Fruit fly (Drosophila melanogaster) whole organism, embryonic: Measurements from ENCODE around the gene CG32564.

ENCODE experiments used
- ATbp ChIP-seq: fragments of 200-800 bp; sonication (Bioruptor generic); optimal IDR thresholded peaks from 2 replicates; lab custom pipeline; 2017; ENCODE audit warnings: missing biosample characterization, mild to moderate bottlenecking, missing genetic modification characterization, missing genetic modification reagents
- Asciz ChIP-seq: fragments of 200-800 bp; sonication (Bioruptor generic); optimal IDR thresholded peaks from 2 replicates; lab custom pipeline; 2017; ENCODE audit warnings: missing biosample characterization, mild to moderate bottlenecking, missing genetic modification characterization, missing genetic modification reagents
- CG12391 ChIP-seq: fragments of 200-800 bp; sonication (Bioruptor generic); optimal IDR thresholded peaks from 3 replicates; lab custom pipeline; 2018; ENCODE audit warnings: missing biosample characterization, mild to moderate bottlenecking, missing genetic modification characterization, moderate library complexity
- CG12942 ChIP-seq: fragments of 200-800 bp; sonication (Bioruptor generic); optimal IDR thresholded peaks from 3 replicates; lab custom pipeline; 2016; ENCODE audit warnings: missing biosample characterization, missing genetic modification characterization
- CG13287 ChIP-seq: fragments of 200-800 bp; sonication (Bioruptor generic); IDR thresholded peaks from 2 replicates; pipeline ENCODE4 v1.3.6; 2022; ENCODE audit warnings: missing biosample characterization, missing genetic modification characterization; ENCODE audit not compliant: partially characterized antibody
- CG14710 ChIP-seq: fragments of 200-800 bp; sonication (Bioruptor generic); optimal IDR thresholded peaks from 3 replicates; lab custom pipeline; 2019; ENCODE audit warnings: missing biosample characterization, mild to moderate bottlenecking, missing genetic modification characterization, moderate library complexity
- CG15601 ChIP-seq: fragments of 200-800 bp; sonication (Bioruptor generic); optimal IDR thresholded peaks from 3 replicates; lab custom pipeline; 2019; ENCODE audit warnings: missing biosample characterization, mild to moderate bottlenecking, missing genetic modification characterization, moderate library complexity
- CG16779 ChIP-seq: fragments of 200-800 bp; sonication (Bioruptor generic); IDR thresholded peaks from 2 replicates; pipeline ENCODE4 v1.3.6; 2022; ENCODE audit warnings: missing biosample characterization, missing genetic modification characterization
- CG17361 ChIP-seq: fragments of 200-800 bp; sonication (Bioruptor generic); IDR thresholded peaks from 3 replicates; pipeline ENCODE4 v1.3.6; 2022; ENCODE audit warnings: missing biosample characterization, missing genetic modification characterization
- CG18262 ChIP-seq: fragments of 200-800 bp; optimal IDR thresholded peaks from 3 replicates; lab custom pipeline; 2019; ENCODE audit warnings: missing biosample characterization, mild to moderate bottlenecking, missing genetic modification characterization, moderate library complexity
- CG18599 ChIP-seq: fragments of 200-800 bp; sonication (Bioruptor generic); optimal IDR thresholded peaks from 3 replicates; lab custom pipeline; 2017; ENCODE audit warnings: missing biosample characterization, missing genetic modification characterization, mild to moderate bottlenecking, moderate library complexity, missing genetic modification reagents
- CG2712 ChIP-seq: fragments of 200-800 bp; optimal IDR thresholded peaks from 3 replicates; lab custom pipeline; 2019; ENCODE audit warnings: missing biosample characterization, mild to moderate bottlenecking, missing genetic modification characterization, moderate library complexity
- CG31441 ChIP-seq: fragments of 200-800 bp; sonication (Bioruptor generic); IDR thresholded peaks from 2 replicates; pipeline ENCODE4 v1.3.6; 2022; ENCODE audit warnings: missing biosample characterization, missing genetic modification characterization
- CG7928 ChIP-seq: fragments of 200-800 bp; sonication (Bioruptor generic); optimal IDR thresholded peaks from 2 replicates; lab custom pipeline; 2017; ENCODE audit warnings: missing biosample characterization, mild to moderate bottlenecking, missing genetic modification characterization
- CG9876 ChIP-seq: fragments of 200-800 bp; sonication (Bioruptor generic); optimal IDR thresholded peaks from 2 replicates; lab custom pipeline; 2016; ENCODE audit warnings: missing biosample characterization, missing genetic modification characterization
- Drgx ChIP-seq: fragments of 200-800 bp; sonication (Bioruptor generic); IDR thresholded peaks from 2 replicates; pipeline ENCODE4 v1.3.6; 2022; ENCODE audit warnings: missing biosample characterization, missing genetic modification characterization
- H15 ChIP-seq: fragments of 200-800 bp; sonication (Bioruptor generic); IDR thresholded peaks from 3 replicates; pipeline ENCODE4 v1.3.6; 2022; ENCODE audit warnings: missing biosample characterization, missing genetic modification characterization
- HLH3B ChIP-seq: fragments of 200-800 bp; sonication (Bioruptor generic); IDR thresholded peaks from 2 replicates; pipeline ENCODE4 v1.3.6; 2022; ENCODE audit warnings: missing biosample characterization, missing genetic modification characterization
- Lhr ChIP-seq: fragments of 200-800 bp; sonication (Bioruptor generic); optimal IDR thresholded peaks from 3 replicates; lab custom pipeline; 2017; ENCODE audit warnings: mild to moderate bottlenecking, missing biosample characterization, missing genetic modification reagents, missing genetic modification characterization
- Mad ChIP-seq: fragments of 200-800 bp; sonication (Bioruptor generic); optimal IDR thresholded peaks from 2 replicates; lab custom pipeline; 2016; ENCODE audit warnings: missing biosample characterization, missing genetic modification characterization
- NFAT ChIP-seq: fragments of 200-800 bp; sonication (Bioruptor generic); IDR thresholded peaks from 2 replicates; pipeline ENCODE4 v1.3.6; 2022; ENCODE audit warnings: missing biosample characterization, missing genetic modification characterization
- Ptx1 ChIP-seq: fragments of 200-800 bp; sonication (Bioruptor generic); IDR thresholded peaks from 2 replicates; pipeline ENCODE4 v1.3.6; 2022; ENCODE audit warnings: missing biosample characterization, missing genetic modification characterization
- Rx ChIP-seq: fragments of 200-800 bp; sonication (Bioruptor generic); IDR thresholded peaks from 2 replicates; pipeline ENCODE4 v1.3.6; 2022; ENCODE audit warnings: missing biosample characterization, missing genetic modification characterization
- Tbp ChIP-seq: fragments of >200 bp; optimal IDR thresholded peaks from 2 replicates; lab custom pipeline; 2018; ENCODE audit warnings: missing biosample characterization, missing genetic modification characterization
- ara ChIP-seq: fragments of 200-800 bp; sonication (Bioruptor generic); IDR thresholded peaks from 2 replicates; pipeline ENCODE4 v1.3.6; 2022; ENCODE audit warnings: missing biosample characterization, missing genetic modification characterization
- bab2 ChIP-seq: fragments of 200-800 bp; sonication (Bioruptor generic); optimal IDR thresholded peaks from 2 replicates; lab custom pipeline; 2016; ENCODE audit warnings: missing biosample characterization, missing genetic modification characterization
- bsh ChIP-seq, 2 experiments: fragments of 200-800 bp; sonication (Bioruptor generic); optimal IDR thresholded peaks; 2 replicates each; lab custom pipeline; 2017 to 2018; ENCODE audit warnings: mild to moderate bottlenecking in 2 of 2, missing biosample characterization in 2 of 2, missing genetic modification characterization in 2 of 2, moderate library complexity in 1 of 2
- caup ChIP-seq: fragments of 200-800 bp; sonication (Bioruptor generic); optimal IDR thresholded peaks from 3 replicates; lab custom pipeline; 2017; ENCODE audit warnings: missing biosample characterization, mild to moderate bottlenecking, missing genetic modification characterization, moderate library complexity; ENCODE audit not compliant: severe bottlenecking
- chn ChIP-seq: fragments of 200-800 bp; sonication (Bioruptor generic); optimal IDR thresholded peaks from 2 replicates; lab custom pipeline; 2016; ENCODE audit warnings: missing biosample characterization, missing genetic modification characterization
- dmrt99B ChIP-seq: fragments of 200-800 bp; sonication (Bioruptor generic); optimal IDR thresholded peaks from 2 replicates; lab custom pipeline; 2018; ENCODE audit warnings: missing biosample characterization, mild to moderate bottlenecking, missing genetic modification characterization, moderate library complexity
- dysf ChIP-seq: fragments of 200-800 bp; sonication (Bioruptor generic); IDR thresholded peaks from 3 replicates; pipeline ENCODE4 v1.3.6; 2022; ENCODE audit warnings: missing biosample characterization, missing genetic modification characterization
- emc ChIP-seq: fragments of 200-800 bp; sonication (Bioruptor generic); optimal IDR thresholded peaks from 2 replicates; lab custom pipeline; 2016; ENCODE audit warnings: missing biosample characterization, missing genetic modification characterization
- gem ChIP-seq: fragments of 200-800 bp; sonication (Bioruptor generic); optimal IDR thresholded peaks from 2 replicates; lab custom pipeline; 2019; ENCODE audit warnings: missing biosample characterization, mild to moderate bottlenecking, missing genetic modification characterization, moderate library complexity
- grau ChIP-seq: fragments of 200-800 bp; optimal IDR thresholded peaks from 3 replicates; lab custom pipeline; 2019; ENCODE audit warnings: missing biosample characterization, mild to moderate bottlenecking, missing genetic modification characterization, moderate library complexity
- gsb ChIP-seq: fragments of 200-800 bp; sonication (Bioruptor generic); IDR thresholded peaks from 2 replicates; pipeline ENCODE4 v1.3.6; 2022; ENCODE audit warnings: missing biosample characterization, missing genetic modification characterization
- gsb-n ChIP-seq: fragments of 200-800 bp; sonication (Bioruptor generic); optimal IDR thresholded peaks from 3 replicates; lab custom pipeline; 2018; ENCODE audit warnings: missing biosample characterization, mild to moderate bottlenecking, missing genetic modification characterization
- hkb ChIP-seq, 2 experiments: fragments of 200-800 bp in 1 of 2; fragments of >200 bp in 1 of 2; sonication (Bioruptor generic) in 1 of 2; IDR thresholded peaks in 1 of 2; optimal IDR thresholded peaks in 1 of 2; 2 replicates each; pipeline versions ENCODE4 v1.3.6 to Lab custom; 2017 to 2022; ENCODE audit warnings: missing biosample characterization in 1 of 2, missing genetic modification characterization in 1 of 2
- kni ChIP-seq: fragments of 200-800 bp; sonication (Bioruptor generic); optimal IDR thresholded peaks from 3 replicates; lab custom pipeline; 2017; ENCODE audit warnings: mild to moderate bottlenecking, missing biosample characterization, missing genetic modification reagents, missing genetic modification characterization
- lab ChIP-seq: fragments of 200-800 bp; sonication (Bioruptor generic); optimal IDR thresholded peaks from 3 replicates; lab custom pipeline; 2017; ENCODE audit warnings: missing biosample characterization, missing genetic modification characterization, mild to moderate bottlenecking, moderate library complexity, missing genetic modification reagents
- luna ChIP-seq: fragments of 200-800 bp; sonication (Bioruptor generic); optimal IDR thresholded peaks from 2 replicates; lab custom pipeline; 2016; ENCODE audit warnings: missing biosample characterization, missing genetic modification characterization
- phol ChIP-seq: fragments of 200-800 bp; sonication (Bioruptor generic); optimal IDR thresholded peaks from 3 replicates; lab custom pipeline; 2018; ENCODE audit warnings: missing biosample characterization, mild to moderate bottlenecking, missing genetic modification characterization, moderate library complexity
- row ChIP-seq: fragments of 200-800 bp; sonication (Bioruptor generic); IDR thresholded peaks from 3 replicates; pipeline ENCODE4 v1.3.6; 2022; ENCODE audit warnings: missing biosample characterization, missing genetic modification characterization
- sd ChIP-seq: fragments of 200-800 bp; sonication (Bioruptor generic); optimal IDR thresholded peaks from 3 replicates; lab custom pipeline; 2018; ENCODE audit warnings: missing biosample characterization, mild to moderate bottlenecking, missing genetic modification characterization, moderate library complexity
- ssp ChIP-seq: fragments of 200-800 bp; sonication (Bioruptor generic); IDR thresholded peaks from 2 replicates; pipeline ENCODE4 v1.3.6; 2022; ENCODE audit warnings: missing biosample characterization, missing genetic modification characterization
- stc ChIP-seq: fragments of 200-800 bp; sonication (Bioruptor generic); IDR thresholded peaks from 2 replicates; pipeline ENCODE4 v1.3.6; 2022; ENCODE audit warnings: missing biosample characterization, missing genetic modification characterization
- zf30C ChIP-seq: fragments of 200-800 bp; sonication (Bioruptor generic); optimal IDR thresholded peaks from 3 replicates; lab custom pipeline; 2018; ENCODE audit warnings: missing biosample characterization, mild to moderate bottlenecking, missing genetic modification characterization
- zfh1 ChIP-seq: fragments of 200-800 bp; sonication (Bioruptor generic); IDR thresholded peaks from 3 replicates; pipeline ENCODE4 v1.3.6; 2022; ENCODE audit warnings: missing biosample characterization, missing genetic modification characterization

The CG32564 gene

dm6 chrX:17172777-17173315 is 33.4 kb upstream of the CG32564 start (continued):
- TF ChIP-seq bab2 (GFP tag; lab: Kevin White, UChicago) (no peak), zf30C (GFP tag; lab: Kevin White, UChicago) (no peak), CG13287 (GFP tag; lab: Robert Waterston, UW) (no peak), CG12942 (no peak)

dm6 chrX:17174115-17174514 is 32.1 kb upstream of the CG32564 start:
- TF ChIP-seq ATbp (peak; percentile 12), CG17361 (0 out of 3 replicates have a peak, but pooled peaks have one; percentile 45), Mad (GFP tag; lab: Kevin White, UChicago) (no peak), phol (peak; percentile 36), Lhr (no peak), CG15601 (peak; percentile 40), stc (GFP tag; lab: Robert Waterston, UW) (peak; percentile 54; the same call in 1 of the 2 replicates), luna (GFP tag; lab: Kevin White, UChicago) (no peak), caup (GFP tag; lab: Kevin White, UChicago) (no peak), Ptx1 (GFP tag; lab: Robert Waterston, UW) (peak; percentile 35), CG2712 (tag; lab: Kevin White, UChicago) (peak; percentile 58), emc (no peak), Drgx (peak; percentile 55), dmrt99B (peak; percentile 43), CG7928 (GFP tag; lab: Kevin White, UChicago) (no peak), zfh1 (peak; percentile 54; the same call in 1 of the 3 replicates), Tbp (GFP tag; lab: Kevin White, UChicago) (no peak), CG16779 (no peak), ara (peak; percentile 49; the same call in 1 of the 2 replicates), sd (tag; lab: Kevin White, UChicago) (no peak), gem (tag; lab: Kevin White, UChicago) (peak; percentile 52), Asciz (GFP tag; lab: Kevin White, UChicago) (peak; percentile 20), CG18599 (GFP tag; lab: Kevin White, UChicago) (peak; percentile 7), hkb (optimal IDR thresholded peaks at IDR 0.05; lab: Kevin White, UChicago) (no peak), hkb (GFP tag; IDR thresholded peaks at IDR 0.05; lab: Robert Waterston, UW) (0 out of 2 replicates have a peak, but pooled peaks have one; percentile 24), gsb (GFP tag; lab: Robert Waterston, UW) (no peak), CG14710 (tag; lab: Kevin White, UChicago) (peak; percentile 5), CG31441 (GFP tag; lab: Robert Waterston, UW) (peak; percentile 40; the same call in 1 of the 2 replicates), chn (no peak), Rx (GFP tag; lab: Robert Waterston, UW) (peak; percentile 46; the same call in 1 of the 2 replicates), dysf (GFP tag; lab: Robert Waterston, UW) (peak; percentile 34; the same call in 1 of the 3 replicates), CG9876 (GFP tag; lab: Kevin White, UChicago) (no peak), CG12391 (tag; lab: Kevin White, UChicago) (peak; percentile 21), lab (GFP tag; lab: Kevin White, UChicago) (peak; percentile 11), kni (peak; percentile 3), gsb-n (tag; lab: Kevin White, UChicago) (peak; percentile 40), HLH3B (GFP tag; lab: Robert Waterston, UW) (0 out of 2 replicates have a peak, but pooled peaks have one; percentile 11), CG18262 (peak; percentile 41), row (GFP tag; lab: Robert Waterston, UW) (peak; percentile 50; the same call in 2 of the 3 replicates), H15 (0 out of 3 replicates have a peak, but pooled peaks have one; percentile 40), bsh (GFP tag; optimal IDR thresholded peaks at IDR 0.05; lab: Kevin White, UChicago) (peak in 1 of 2 experiments; percentile 40), NFAT (GFP tag; lab: Robert Waterston, UW) (0 out of 2 replicates have a peak, but pooled peaks have one; percentile 10), grau (peak; percentile 91), ssp (GFP tag; lab: Robert Waterston, UW) (0 out of 2 replicates have a peak, but pooled peaks have one; percentile 16), CG12942 (no peak)
